Worm (Caenorhabditis elegans) whole organism, L2 larva: Measurements from ENCODE around the gene str-8.

Source experiments
- C34F6.9 ChIP-seq: fragments of 150-350 bp; optimal IDR thresholded peaks from 2 replicates; lab custom pipeline; 2014; ENCODE audit warnings: missing biosample characterization, missing genetic modification characterization
- F13H6.1 ChIP-seq: sonication (generic microtip); optimal IDR thresholded peaks from 2 replicates; lab custom pipeline; 2016; ENCODE audit warnings: missing genetic modification characterization, missing compliant biosample characterization
- R02D3.7 ChIP-seq: fragments of 150-350 bp; optimal IDR thresholded peaks from 2 replicates; lab custom pipeline; 2014; ENCODE audit warnings: missing biosample characterization, missing genetic modification characterization
- Y55F3AM.14 ChIP-seq: fragments of 200-800 bp; sonication (Bioruptor generic); optimal IDR thresholded peaks from 2 replicates; lab custom pipeline; 2018; ENCODE audit warnings: mild to moderate bottlenecking, missing genetic modification characterization, missing compliant biosample characterization
- ZK546.5 ChIP-seq: sonication (generic microtip); optimal IDR thresholded peaks from 2 replicates; lab custom pipeline; 2017; ENCODE audit warnings: missing biosample characterization, missing genetic modification characterization
- alr-1 ChIP-seq: fragments of 150-350 bp; optimal IDR thresholded peaks from 2 replicates; lab custom pipeline; 2014; ENCODE audit warnings: missing biosample characterization, missing genetic modification characterization
- aly-2 ChIP-seq: fragments of 150-350 bp; optimal IDR thresholded peaks from 2 replicates; lab custom pipeline; 2014; ENCODE audit warnings: missing biosample characterization, missing genetic modification characterization
- ama-1 ChIP-seq: fragments of 150-350 bp; optimal IDR thresholded peaks from 2 replicates; lab custom pipeline; 2018; ENCODE audit warnings: inconsistent platforms
- blmp-1 ChIP-seq: sonication (generic microtip); optimal IDR thresholded peaks from 2 replicates; lab custom pipeline; 2017; ENCODE audit warnings: missing genetic modification characterization, mild to moderate bottlenecking, missing compliant biosample characterization, antibody characterized with exemption, moderate library complexity; ENCODE audit not compliant: insufficient read depth
- ceh-16 ChIP-seq: fragments of 150-350 bp; optimal IDR thresholded peaks from 2 replicates; lab custom pipeline; 2014; ENCODE audit warnings: missing biosample characterization, missing genetic modification characterization
- ceh-82 ChIP-seq: fragments of 150-350 bp; optimal IDR thresholded peaks from 2 replicates; lab custom pipeline; 2014; ENCODE audit warnings: missing biosample characterization, missing genetic modification characterization
- dmd-4 ChIP-seq: sonication (generic microtip); optimal IDR thresholded peaks from 2 replicates; lab custom pipeline; 2017; ENCODE audit warnings: missing biosample characterization, missing genetic modification characterization
- egl-27 ChIP-seq: sonication (generic microtip); optimal IDR thresholded peaks from 3 replicates; lab custom pipeline; 2017; ENCODE audit warnings: missing biosample characterization, missing genetic modification reagents, missing genetic modification characterization
- elt-3 ChIP-seq: sonication (generic microtip); optimal IDR thresholded peaks from 2 replicates; lab custom pipeline; 2017; ENCODE audit warnings: missing biosample characterization, missing genetic modification characterization
- fos-1 ChIP-seq: fragments of 150-350 bp; optimal IDR thresholded peaks from 2 replicates; lab custom pipeline; 2014; ENCODE audit warnings: missing biosample characterization, missing genetic modification characterization
- gmeb-1 ChIP-seq: fragments of 150-350 bp; optimal IDR thresholded peaks from 2 replicates; lab custom pipeline; 2014; ENCODE audit warnings: missing biosample characterization, missing genetic modification characterization
- lin-11 ChIP-seq: fragments of 150-350 bp; sonication (generic microtip); optimal IDR thresholded peaks from 2 replicates; lab custom pipeline; 2014; ENCODE audit warnings: missing biosample characterization, missing genetic modification characterization, inconsistent platforms, mixed read lengths
- lin-13 ChIP-seq: fragments of 150-350 bp; optimal IDR thresholded peaks from 2 replicates; lab custom pipeline; 2014; ENCODE audit warnings: missing biosample characterization, missing genetic modification reagents, missing genetic modification characterization
- lin-39 ChIP-seq: fragments of 150-350 bp; optimal IDR thresholded peaks from 2 replicates; lab custom pipeline; 2014; ENCODE audit warnings: missing biosample characterization, missing genetic modification reagents, missing genetic modification characterization
- mab-5 ChIP-seq: fragments of 150-350 bp; optimal IDR thresholded peaks from 2 replicates; lab custom pipeline; 2014; ENCODE audit warnings: missing biosample characterization, missing genetic modification characterization
- mbf-1 ChIP-seq: sonication (generic microtip); optimal IDR thresholded peaks from 2 replicates; lab custom pipeline; 2017; ENCODE audit warnings: missing biosample characterization, missing genetic modification characterization
- mdl-1 ChIP-seq, 2 experiments: fragments of 150-350 bp in 1 of 2; sonication (generic microtip) in 1 of 2; optimal IDR thresholded peaks; 2 replicates each; lab custom pipeline; 2017; ENCODE audit warnings: missing biosample characterization in 2 of 2, missing genetic modification characterization in 2 of 2
- nhr-12 ChIP-seq: fragments of 150-350 bp; optimal IDR thresholded peaks from 2 replicates; lab custom pipeline; 2014; ENCODE audit warnings: missing biosample characterization, missing genetic modification characterization
- nhr-129 ChIP-seq: fragments of 150-350 bp; optimal IDR thresholded peaks from 2 replicates; lab custom pipeline; 2014; ENCODE audit warnings: missing biosample characterization, missing genetic modification characterization
- nhr-21 ChIP-seq: fragments of 150-350 bp; optimal IDR thresholded peaks from 2 replicates; lab custom pipeline; 2014; ENCODE audit warnings: missing biosample characterization, missing genetic modification characterization
- nhr-237 ChIP-seq: fragments of 150-350 bp; optimal IDR thresholded peaks from 2 replicates; lab custom pipeline; 2014; ENCODE audit warnings: missing biosample characterization, missing genetic modification characterization
- nhr-25 ChIP-seq: fragments of 150-350 bp; sonication (generic microtip); optimal IDR thresholded peaks from 3 replicates; lab custom pipeline; 2014; ENCODE audit warnings: missing biosample characterization, missing genetic modification characterization
- nhr-6 ChIP-seq: fragments of 150-350 bp; optimal IDR thresholded peaks from 2 replicates; lab custom pipeline; 2014; ENCODE audit warnings: missing biosample characterization, missing genetic modification characterization
- nhr-77 ChIP-seq: fragments of 150-350 bp; optimal IDR thresholded peaks from 2 replicates; lab custom pipeline; 2014; ENCODE audit warnings: missing biosample characterization, missing genetic modification characterization
- peb-1 ChIP-seq: fragments of 150-350 bp; optimal IDR thresholded peaks from 2 replicates; lab custom pipeline; 2014; ENCODE audit warnings: missing biosample characterization, missing genetic modification characterization
- sem-4 ChIP-seq: fragments of 150-350 bp; optimal IDR thresholded peaks from 2 replicates; lab custom pipeline; 2014; ENCODE audit warnings: missing biosample characterization, missing genetic modification reagents, missing genetic modification characterization
- sma-3 ChIP-seq: sonication (generic microtip); optimal IDR thresholded peaks from 2 replicates; lab custom pipeline; 2016; ENCODE audit warnings: missing genetic modification reagents, missing genetic modification characterization, missing compliant biosample characterization
- snpc-4 ChIP-seq: fragments of 150-350 bp; optimal IDR thresholded peaks from 2 replicates; lab custom pipeline; 2014; ENCODE audit warnings: missing biosample characterization, missing genetic modification characterization
- unc-39 ChIP-seq: fragments of 150-350 bp; optimal IDR thresholded peaks from 2 replicates; lab custom pipeline; 2014; ENCODE audit warnings: missing biosample characterization, missing genetic modification characterization
- unc-55 ChIP-seq: fragments of 150-350 bp; sonication (generic microtip); optimal IDR thresholded peaks from 3 replicates; lab custom pipeline; 2014; ENCODE audit warnings: missing biosample characterization, missing genetic modification reagents, missing genetic modification characterization
- unc-62 ChIP-seq: fragments of 150-350 bp; optimal IDR thresholded peaks from 2 replicates; lab custom pipeline; 2014; ENCODE audit warnings: missing biosample characterization, missing genetic modification reagents, missing genetic modification characterization
- ztf-1 ChIP-seq: fragments of 200-800 bp; sonication (Bioruptor generic); conservative IDR thresholded peaks from 2 replicates; pipeline ENCODE4 v1.3.6; 2022; ENCODE audit warnings: missing genetic modification characterization, missing compliant biosample characterization
- ztf-4 ChIP-seq: fragments of 150-350 bp; optimal IDR thresholded peaks from 2 replicates; lab custom pipeline; 2014; ENCODE audit warnings: missing biosample characterization, missing genetic modification characterization

Gene str-8

ce11 chrV:15732209-15732608, 22.6 kb upstream of the str-8 start, which contains the start of gene str-38:
Gene str-38 (minus strand): TSS chrV:15732309.
- no peak for TF ChIP-seq nhr-21 (tag; lab: Kevin White, UChicago)
- no peak for TF ChIP-seq unc-55
- no peak for TF ChIP-seq ama-1 (lab: Kevin White, UChicago)
- TF ChIP-seq F13H6.1, result no peak
- no peak for TF ChIP-seq lin-11
- no peak for TF ChIP-seq ceh-82 (tag; lab: Kevin White, UChicago)
- no peak for TF ChIP-seq elt-3
- TF ChIP-seq R02D3.7 (tag; lab: Kevin White, UChicago), result no peak
- TF ChIP-seq nhr-77, result no peak
- TF ChIP-seq ztf-1 (GFP tag; lab: Robert Waterston, UW), result no peak
- TF ChIP-seq aly-2, result no peak
- no peak for TF ChIP-seq lin-13 (GFP tag; lab: Kevin White, UChicago)
- no peak for TF ChIP-seq nhr-6 (tag; lab: Kevin White, UChicago)
- no peak for TF ChIP-seq mdl-1 (tag; optimal IDR thresholded peaks at IDR 0.05; lab: Kevin White, UChicago)
- no peak for TF ChIP-seq dmd-4 (tag; lab: Kevin White, UChicago)
- no peak for TF ChIP-seq egl-27 (tag; lab: Kevin White, UChicago)
- no peak for TF ChIP-seq lin-39 (tag; lab: Kevin White, UChicago)

DNA sequence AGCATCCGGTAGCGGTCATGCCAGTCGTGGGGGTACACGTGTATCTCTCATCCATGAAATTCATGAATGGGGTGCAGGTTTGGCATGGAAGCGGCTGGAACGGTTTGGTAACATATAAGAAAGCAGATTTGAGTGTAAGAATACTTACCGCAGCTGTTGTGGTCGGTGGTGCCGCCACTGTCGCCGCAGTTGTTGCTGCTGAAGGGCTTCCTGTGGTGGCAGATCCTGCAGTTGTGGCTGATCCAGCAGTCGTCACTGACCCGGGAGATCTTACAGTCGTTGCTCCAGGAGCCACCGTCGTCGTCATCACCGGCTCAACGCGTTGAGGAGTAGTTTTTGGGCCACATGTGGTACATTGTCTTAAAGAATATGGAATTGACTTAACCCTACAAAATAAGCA, 21.8 kb upstream of the str-8 start:
- no peak for TF ChIP-seq sem-4 (tag; lab: Kevin White, UChicago)
- TF ChIP-seq nhr-237 (tag; lab: Kevin White, UChicago), result no peak
- TF ChIP-seq aly-2, result no peak
- no peak for TF ChIP-seq C34F6.9 (tag; lab: Kevin White, UChicago)
- TF ChIP-seq ZK546.5 (tag; lab: Kevin White, UChicago), result no peak
- TF ChIP-seq ztf-4, result no peak
- no peak for TF ChIP-seq nhr-129 (tag; lab: Kevin White, UChicago)
- TF ChIP-seq mdl-1 (tag; optimal IDR thresholded peaks at IDR 0.05; lab: Kevin White, UChicago), result no peak
- no peak for TF ChIP-seq egl-27 (tag; lab: Kevin White, UChicago)
- no peak for TF ChIP-seq nhr-12 (tag; lab: Kevin White, UChicago)
- no peak for TF ChIP-seq gmeb-1 (tag; lab: Kevin White, UChicago)
- no peak for TF ChIP-seq lin-11
- TF ChIP-seq snpc-4 (tag; lab: Kevin White, UChicago), result no peak
- TF ChIP-seq peb-1, result no peak

DNA sequence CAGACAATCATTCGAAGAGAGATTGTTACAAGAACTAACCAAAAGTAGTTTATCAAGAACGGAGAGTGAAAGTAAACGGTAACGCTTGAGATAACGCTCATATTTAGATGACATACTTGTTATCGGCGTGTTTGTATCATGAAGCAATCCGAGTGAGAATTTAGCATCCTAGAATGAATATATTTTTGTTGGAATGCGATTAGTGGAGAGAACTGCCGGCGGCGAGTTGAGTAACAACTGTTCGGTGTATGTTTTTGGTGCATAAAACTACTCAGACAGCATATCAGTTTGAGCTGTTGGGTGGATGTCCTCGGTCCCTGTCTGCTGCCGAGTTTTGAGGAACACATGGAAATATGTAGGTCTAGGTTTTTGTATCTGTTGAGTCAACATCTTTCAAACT, 21.3 kb upstream of the str-8 start, which contains the start of gene T23D5.3:
T23D5.3 (minus strand) TSS at position 101 of the 400 bp plus-strand sequence.
- TF ChIP-seq ztf-1 (GFP tag; lab: Robert Waterston, UW), result no peak
- TF ChIP-seq unc-62 (GFP tag; lab: Kevin White, UChicago), result no peak
- no peak for TF ChIP-seq alr-1 (tag; lab: Kevin White, UChicago)
- no peak for TF ChIP-seq aly-2
- TF ChIP-seq Y55F3AM.14, result no peak
- TF ChIP-seq gmeb-1 (tag; lab: Kevin White, UChicago), result no peak
- TF ChIP-seq unc-55, result no peak
- TF ChIP-seq blmp-1, result no peak
- TF ChIP-seq unc-39 (tag; lab: Kevin White, UChicago), result no peak
- no peak for TF ChIP-seq nhr-25 (tag; lab: Kevin White, UChicago)
- TF ChIP-seq fos-1 (tag; lab: Kevin White, UChicago), result no peak
- no peak for TF ChIP-seq mab-5 (tag; lab: Kevin White, UChicago)
- TF ChIP-seq mbf-1, result no peak
- no peak for TF ChIP-seq F13H6.1
- no peak for TF ChIP-seq ZK546.5 (tag; lab: Kevin White, UChicago)
- TF ChIP-seq nhr-21 (tag; lab: Kevin White, UChicago), result no peak
- TF ChIP-seq elt-3, result no peak
- TF ChIP-seq sma-3 (GFP tag; lab: Kevin White, UChicago), result no peak
- TF ChIP-seq nhr-12 (tag; lab: Kevin White, UChicago), result no peak
- no peak for TF ChIP-seq nhr-6 (tag; lab: Kevin White, UChicago)

- TF ChIP-seq nhr-237 (tag; lab: Kevin White, UChicago) (no peak), lin-11 (no peak), aly-2 (no peak), snpc-4 (tag; lab: Kevin White, UChicago) (no peak), ceh-16 (tag; lab: Kevin White, UChicago) (no peak), sma-3 (GFP tag; lab: Kevin White, UChicago) (no peak)
Observed at ce11 chrV:15735720-15736119, 19.1 kb upstream of the str-8 start, which contains the start of gene str-27. Gene str-27 (minus strand): TSS chrV:15735820.
